Fruit fly (Drosophila melanogaster): ENCODE results near the gene Brd7-9.
A peak's percentile ranks its signal among the peaks of the same experiment; 100 is the strongest.

- TF ChIP-seq CTCF (optimal IDR thresholded peaks at IDR 0.05) (peak in 1 of 2 experiments; percentile 1), CG8478 (optimal IDR thresholded peaks at IDR 0.05) (no peak)
Observed at dm6 chr2L:7810519-7810918, 27.9 kb downstream of the Brd7-9 start, which contains the start of gene Cdc14.
